Worm (Caenorhabditis elegans) whole organism, early embryonic: ENCODE measurements around the gene tsp-3.

Source experiments
- B0310.2 ChIP-seq: sonication (generic microtip); optimal IDR thresholded peaks from 2 replicates; lab custom pipeline; 2016; ENCODE audit warnings: mild to moderate bottlenecking, missing genetic modification characterization, missing compliant biosample characterization
- F13C5.2 ChIP-seq: sonication (generic microtip); optimal IDR thresholded peaks from 2 replicates; lab custom pipeline; 2017; ENCODE audit warnings: mild to moderate bottlenecking, missing genetic modification characterization, inconsistent platforms, missing compliant biosample characterization
- ama-1 ChIP-seq: fragments of 150-350 bp; optimal IDR thresholded peaks from 2 replicates; lab custom pipeline; 2014
- ceh-36 ChIP-seq: sonication (generic microtip); optimal IDR thresholded peaks from 2 replicates; lab custom pipeline; 2016; ENCODE audit warnings: missing genetic modification characterization, inconsistent platforms, missing compliant biosample characterization
- ets-7 ChIP-seq: sonication (generic microtip); optimal IDR thresholded peaks from 2 replicates; lab custom pipeline; 2016; ENCODE audit warnings: missing genotype, missing genetic modification characterization, missing compliant biosample characterization
- hmbx-1 ChIP-seq: sonication (generic microtip); optimal IDR thresholded peaks from 2 replicates; lab custom pipeline; 2016; ENCODE audit warnings: mild to moderate bottlenecking, missing genetic modification characterization, missing compliant biosample characterization
- sea-1 ChIP-seq: fragments of 200-800 bp; sonication (Bioruptor generic); conservative IDR thresholded peaks from 2 replicates; pipeline ENCODE4 v1.3.6; 2022; ENCODE audit warnings: missing genetic modification characterization, missing compliant biosample characterization
- tbx-11 ChIP-seq: fragments of 200-800 bp; sonication (Bioruptor generic); IDR thresholded peaks from 2 replicates; pipeline ENCODE4 v1.3.6; 2022; ENCODE audit warnings: missing genetic modification characterization, missing compliant biosample characterization
- tbx-37 ChIP-seq: fragments of 200-800 bp; sonication (Bioruptor generic); conservative IDR thresholded peaks from 2 replicates; pipeline ENCODE4 v1.3.6; 2022; ENCODE audit warnings: missing genetic modification reagents, missing genetic modification characterization, missing compliant biosample characterization
- tra-4 ChIP-seq: sonication (generic microtip); optimal IDR thresholded peaks from 2 replicates; lab custom pipeline; 2017; ENCODE audit warnings: missing genetic modification characterization, missing compliant biosample characterization

ce11 chrIII:13164902-13165301 is 47.6 kb upstream of the tsp-3 start:
- TF ChIP-seq ama-1 (lab: Kevin White, UChicago) = no peak
- no peak for TF ChIP-seq hmbx-1 (tag; lab: Kevin White, UChicago)
- no peak for TF ChIP-seq ets-7 (tag; lab: Kevin White, UChicago)
- no peak for TF ChIP-seq tbx-11
- no peak for TF ChIP-seq B0310.2 (tag; lab: Kevin White, UChicago)
- TF ChIP-seq tbx-37 (GFP tag; lab: Robert Waterston, UW) = no peak
- TF ChIP-seq F13C5.2 (tag; lab: Kevin White, UChicago) = no peak
- no peak for TF ChIP-seq ceh-36 (tag; lab: Kevin White, UChicago)
- TF ChIP-seq tra-4 (tag; lab: Kevin White, UChicago) = no peak
- no peak for TF ChIP-seq sea-1 (GFP tag; lab: Robert Waterston, UW)
